Fruit fly (Drosophila melanogaster): Measurements from ENCODE around the gene Wdr82.
A peak's percentile ranks its signal among the peaks of the same experiment; 100 is the strongest.

Wdr82 gene

dm6 chr2L:8326414-8327271 lies 47.6 kb upstream of the Wdr82 start (continued):
- TF ChIP-seq nau (GFP tag; optimal IDR thresholded peaks at IDR 0.05): no peak
- TF ChIP-seq dmrt99B (tag; optimal IDR thresholded peaks at IDR 0.05): peak; percentile 50
- TF ChIP-seq CG17385 (GFP tag; optimal IDR thresholded peaks at IDR 0.05): peak; percentile 3
- peak; percentile 46 for TF ChIP-seq lab (GFP tag; optimal IDR thresholded peaks at IDR 0.05)
- TF ChIP-seq Blimp-1 (GFP tag; optimal IDR thresholded peaks at IDR 0.05): peak; percentile 13
- no peak for TF ChIP-seq CG43689 (GFP tag; IDR thresholded peaks at IDR 0.05)
- TF ChIP-seq tx (GFP tag; optimal IDR thresholded peaks at IDR 0.05): no peak
- TF ChIP-seq CG2712 (tag; optimal IDR thresholded peaks at IDR 0.05): peak; percentile 40
- TF ChIP-seq CG18599 (GFP tag; optimal IDR thresholded peaks at IDR 0.05): peak; percentile 37
- no peak for TF ChIP-seq shn (GFP tag; optimal IDR thresholded peaks at IDR 0.05)
- peak; percentile 28 for TF ChIP-seq CoRest (tag; optimal IDR thresholded peaks at IDR 0.05)
- peak; percentile 15 for TF ChIP-seq CG2120 (GFP tag; optimal IDR thresholded peaks at IDR 0.05)
- TF ChIP-seq CG10267 (tag; optimal IDR thresholded peaks at IDR 0.05): peak; percentile 11
- peak; percentile 25 for TF ChIP-seq CG30403 (GFP tag; optimal IDR thresholded peaks at IDR 0.05)
- TF ChIP-seq CG18262 (tag; optimal IDR thresholded peaks at IDR 0.05): peak; percentile 22
- no peak for TF ChIP-seq chm (GFP tag; IDR thresholded peaks at IDR 0.05)
- peak; percentile 25 for TF ChIP-seq Fer1 (GFP tag; optimal IDR thresholded peaks at IDR 0.05)
- TF ChIP-seq Max (GFP tag; optimal IDR thresholded peaks at IDR 0.05): no peak
- peak; percentile 5 for TF ChIP-seq Asciz (GFP tag; optimal IDR thresholded peaks at IDR 0.05)
- peak; percentile 38 for TF ChIP-seq PHDP (tag; optimal IDR thresholded peaks at IDR 0.05)
- TF ChIP-seq gem (tag; optimal IDR thresholded peaks at IDR 0.05): peak; percentile 61
- TF ChIP-seq H15 (GFP tag; IDR thresholded peaks at IDR 0.05): no peak
- TF ChIP-seq CG12659 (GFP tag; optimal IDR thresholded peaks at IDR 0.05): peak; percentile 18
- TF ChIP-seq CG17359 (tag; optimal IDR thresholded peaks at IDR 0.05): peak; percentile 39
- TF ChIP-seq Ptx1 (GFP tag; IDR thresholded peaks at IDR 0.05): 0 out of 2 replicates have a peak, but pooled peaks have one; percentile 18
- no peak for TF ChIP-seq gfzf (GFP tag; optimal IDR thresholded peaks at IDR 0.05)
- TF ChIP-seq slbo (GFP tag; IDR thresholded peaks at IDR 0.05): no peak
- TF ChIP-seq NC2β (GFP tag; optimal IDR thresholded peaks at IDR 0.05): no peak
- TF ChIP-seq Rx (GFP tag; IDR thresholded peaks at IDR 0.05): no peak
- TF ChIP-seq Usf (GFP tag; optimal IDR thresholded peaks at IDR 0.05): no peak
- TF ChIP-seq gt (GFP tag; IDR thresholded peaks at IDR 0.05): no peak
- TF ChIP-seq Dek (tag; optimal IDR thresholded peaks at IDR 0.05): no peak
- peak; percentile 18 for TF ChIP-seq sens (GFP tag)
- TF ChIP-seq Deaf1 (tag; optimal IDR thresholded peaks at IDR 0.05): no peak
- peak; percentile 8; the same call in 1 of the 2 replicates for TF ChIP-seq CG13287 (GFP tag; IDR thresholded peaks at IDR 0.05; ENCODE audit: partially characterized antibody)
- peak; percentile 28 for TF ChIP-seq CG13296 (GFP tag; optimal IDR thresholded peaks at IDR 0.05)
- TF ChIP-seq CG10274 (GFP tag; optimal IDR thresholded peaks at IDR 0.05): no peak
- TF ChIP-seq sug (tag; optimal IDR thresholded peaks at IDR 0.05): peak; percentile 17
- peak; percentile 60 for TF ChIP-seq Hmr (GFP tag; optimal IDR thresholded peaks at IDR 0.05)
- no peak for TF ChIP-seq repo (GFP tag; optimal IDR thresholded peaks at IDR 0.05)
- TF ChIP-seq row (GFP tag; IDR thresholded peaks at IDR 0.05): peak; percentile 40
- TF ChIP-seq Med (GFP tag): peak; percentile 48
- peak; percentile 71 for TF ChIP-seq CG11504 (tag; optimal IDR thresholded peaks at IDR 0.05)
- peak; percentile 32 for TF ChIP-seq CG7556 (GFP tag; optimal IDR thresholded peaks at IDR 0.05)

Measured in whole organism, embryonic.